Worm (Caenorhabditis elegans): ENCODE results near the gene pqn-29.

The pqn-29 gene

ce11 chrIII:4600139-4600762 lies 45.9 kb downstream of the pqn-29 start, which contains the start of gene mab-21:
TSS of gene mab-21 (plus strand) at chrIII:4600753.
- TF ChIP-seq ets-7 (tag; optimal IDR thresholded peaks at IDR 0.05) (no peak), hmg-4 (GFP tag; optimal IDR thresholded peaks at IDR 0.05) (no peak), sea-1 (GFP tag; conservative IDR thresholded peaks at IDR 0.05) (no peak), ceh-36 (tag; optimal IDR thresholded peaks at IDR 0.05) (no peak), hnd-1 (tag; optimal IDR thresholded peaks at IDR 0.05) (no peak), flt-1 (GFP tag; IDR thresholded peaks at IDR 0.05) (no peak), aly-1 (tag; optimal IDR thresholded peaks at IDR 0.05) (no peak), tbx-37 (GFP tag; conservative IDR thresholded peaks at IDR 0.05) (no peak), B0310.2 (tag; optimal IDR thresholded peaks at IDR 0.05) (no peak), pes-1 (GFP tag; IDR thresholded peaks at IDR 0.05) (no peak)

- TF ChIP-seq pes-1 (GFP tag; IDR thresholded peaks at IDR 0.05): no peak
- no peak for TF ChIP-seq scrt-1 (GFP tag; IDR thresholded peaks at IDR 0.05)
- TF ChIP-seq ceh-36 (tag; optimal IDR thresholded peaks at IDR 0.05): no peak
- TF ChIP-seq tbx-11 (GFP tag; IDR thresholded peaks at IDR 0.05): no peak
- TF ChIP-seq B0310.2 (tag; optimal IDR thresholded peaks at IDR 0.05): no peak
- no peak for TF ChIP-seq tra-4 (tag; optimal IDR thresholded peaks at IDR 0.05)
- no peak for TF ChIP-seq ceh-13 (GFP tag; optimal IDR thresholded peaks at IDR 0.05)
- no peak for TF ChIP-seq tbx-37 (GFP tag; conservative IDR thresholded peaks at IDR 0.05)
- no peak for TF ChIP-seq ets-7 (tag; optimal IDR thresholded peaks at IDR 0.05)
- TF ChIP-seq ama-1 (optimal IDR thresholded peaks at IDR 0.05): no peak
- no peak for TF ChIP-seq sea-1 (GFP tag; conservative IDR thresholded peaks at IDR 0.05)
Measured at ce11 chrIII:4595771-4596227, 50.3 kb downstream of the pqn-29 start, which contains the start of gene asb-1. TSS of gene asb-1 (minus strand) at chrIII:4595821.

ce11 chrIII:4594762-4595523 lies 51.2 kb downstream of the pqn-29 start:
- no peak for TF ChIP-seq tra-4 (tag; optimal IDR thresholded peaks at IDR 0.05)
- TF ChIP-seq pes-1 (GFP tag; IDR thresholded peaks at IDR 0.05): no peak
- TF ChIP-seq ets-7 (tag; optimal IDR thresholded peaks at IDR 0.05): no peak
- no peak for TF ChIP-seq hmbx-1 (tag; optimal IDR thresholded peaks at IDR 0.05)
- no peak for TF ChIP-seq tbx-11 (GFP tag; IDR thresholded peaks at IDR 0.05)
- no peak for TF ChIP-seq ceh-13 (GFP tag; optimal IDR thresholded peaks at IDR 0.05)
- no peak for TF ChIP-seq ama-1 (optimal IDR thresholded peaks at IDR 0.05)
- TF ChIP-seq sea-1 (GFP tag; conservative IDR thresholded peaks at IDR 0.05): no peak
- no peak for TF ChIP-seq aly-1 (tag; optimal IDR thresholded peaks at IDR 0.05)
- TF ChIP-seq ceh-36 (tag; optimal IDR thresholded peaks at IDR 0.05): no peak
- no peak for TF ChIP-seq hnd-1 (tag; optimal IDR thresholded peaks at IDR 0.05)
- TF ChIP-seq tbx-37 (GFP tag; conservative IDR thresholded peaks at IDR 0.05): no peak
- no peak for TF ChIP-seq B0310.2 (tag; optimal IDR thresholded peaks at IDR 0.05)

- TF ChIP-seq tbx-11 (GFP tag; IDR thresholded peaks at IDR 0.05) (no peak), aly-1 (tag; optimal IDR thresholded peaks at IDR 0.05) (no peak)
Measured at ce11 chrIII:4594324-4594723, 51.8 kb downstream of the pqn-29 start, which contains the start of gene apc-11. TSS of gene apc-11 (minus strand) at chrIII:4594424.

Measured in whole organism, early embryonic.